Worm (Caenorhabditis elegans) whole organism, midembryonic: Measurements from ENCODE around the gene K03H1.12.

Source experiments
- T22C8.4 ChIP-seq: fragments of 200-800 bp; sonication (Bioruptor generic); IDR thresholded peaks from 2 replicates; pipeline ENCODE4 v1.3.6; 2022; ENCODE audit warnings: missing genetic modification characterization, missing compliant biosample characterization
- cog-1 ChIP-seq: sonication (generic microtip); optimal IDR thresholded peaks from 2 replicates; lab custom pipeline; 2016; ENCODE audit warnings: missing genetic modification characterization, missing compliant biosample characterization
- flt-1 ChIP-seq: fragments of 200-800 bp; sonication (Bioruptor generic); IDR thresholded peaks from 2 replicates; pipeline ENCODE4 v1.3.6; 2022; ENCODE audit warnings: missing genetic modification characterization, missing compliant biosample characterization
- klf-2 ChIP-seq: fragments of 200-800 bp; sonication (Bioruptor generic); conservative IDR thresholded peaks from 2 replicates; pipeline ENCODE4 v1.3.6; 2022; ENCODE audit warnings: missing genetic modification reagents, missing genetic modification characterization, missing compliant biosample characterization
- med-1 ChIP-seq: sonication (generic microtip); optimal IDR thresholded peaks from 2 replicates; lab custom pipeline; 2017; ENCODE audit warnings: missing genetic modification characterization, mild to moderate bottlenecking, missing compliant biosample characterization, antibody characterized with exemption, missing genetic modification reagents; ENCODE audit not compliant: insufficient read depth
- ref-1 ChIP-seq: fragments of 200-800 bp; sonication (Bioruptor generic); conservative IDR thresholded peaks from 2 replicates; pipeline ENCODE4 v1.3.6; 2022; ENCODE audit warnings: missing genetic modification reagents, missing genetic modification characterization, missing compliant biosample characterization
- tab-1 ChIP-seq: fragments of 200-800 bp; sonication (Bioruptor generic); IDR thresholded peaks from 2 replicates; pipeline ENCODE4 v1.3.6; 2022; ENCODE audit warnings: missing genetic modification characterization, missing compliant biosample characterization
- ztf-23 ChIP-seq: fragments of 200-800 bp; sonication (Bioruptor generic); IDR thresholded peaks from 2 replicates; pipeline ENCODE4 v1.3.6; 2022; ENCODE audit warnings: missing genetic modification reagents, missing genetic modification characterization, missing compliant biosample characterization
- ztf-29 ChIP-seq: fragments of 200-800 bp; sonication (Bioruptor generic); IDR thresholded peaks from 2 replicates; pipeline ENCODE4 v1.3.6; 2022; ENCODE audit warnings: missing genetic modification reagents, missing genetic modification characterization, missing compliant biosample characterization

Gene K03H1.12

DNA sequence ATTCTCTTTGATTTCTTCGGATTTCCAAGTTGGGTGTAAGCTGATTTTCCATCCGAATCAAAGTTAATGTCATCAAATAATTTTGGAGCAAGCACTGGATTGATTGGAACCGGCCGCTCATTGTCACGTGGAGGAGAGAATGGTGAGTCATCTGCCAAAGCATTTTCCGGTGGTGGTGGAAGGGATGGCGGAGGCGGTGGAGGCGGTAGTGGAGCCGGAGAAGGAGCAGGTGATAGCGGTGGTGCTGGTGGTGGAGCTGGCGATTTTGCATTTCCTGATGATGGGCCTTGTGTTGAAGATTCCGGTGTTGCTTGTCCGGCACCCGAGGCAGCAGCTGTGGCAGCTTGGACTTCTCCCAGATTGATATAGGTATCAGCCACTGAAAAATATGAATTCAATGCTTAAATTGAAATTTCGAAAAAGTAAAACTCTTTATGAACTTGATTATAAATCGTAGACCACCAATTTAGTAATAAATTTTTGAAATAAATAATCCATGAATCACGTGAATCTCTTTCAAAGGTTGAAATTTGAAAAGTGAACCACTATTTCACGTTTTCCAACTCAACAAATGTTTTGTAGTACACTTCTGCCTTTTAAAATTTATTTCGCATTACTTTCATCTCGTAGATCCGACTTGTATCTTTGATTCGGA lies at the start of gene K03H1.12, which contains the start of gene K03H1.9:
TSS of gene K03H1.12 (plus strand) at position 605 of the 655 bp plus-strand sequence.
TSS of gene K03H1.9 (minus strand) at position 471 of the 655 bp plus-strand sequence.
- no peak for TF ChIP-seq ref-1 (GFP tag; lab: Robert Waterston, UW)
- no peak for TF ChIP-seq ztf-29 (GFP tag; lab: Robert Waterston, UW)
- no peak for TF ChIP-seq tab-1 (GFP tag; lab: Robert Waterston, UW)
- no peak for TF ChIP-seq flt-1 (GFP tag; lab: Robert Waterston, UW)

DNA sequence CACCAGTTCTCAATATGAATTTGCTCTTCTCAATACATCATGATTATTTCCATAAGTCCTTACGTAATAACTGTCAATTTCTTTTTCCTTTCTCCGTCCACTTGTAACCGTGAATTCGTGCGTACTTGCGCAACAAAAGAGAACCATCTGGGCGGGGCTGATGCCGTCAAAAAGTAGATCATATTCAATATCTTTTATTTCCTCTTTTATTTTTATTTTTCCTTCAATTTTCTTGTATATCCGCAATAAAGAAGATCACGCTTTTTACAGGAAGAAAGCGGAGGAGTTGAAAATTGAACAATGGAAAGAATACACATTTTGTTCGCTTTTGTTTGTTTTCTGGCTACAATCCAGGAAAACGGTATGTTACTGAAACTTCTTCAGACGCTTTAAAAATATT lies 48.6 kb upstream of the K03H1.12 start, which contains the start of gene mam-7:
TSS of gene mam-7 (plus strand) at position 301 of the 400 bp plus-strand sequence.
- TF ChIP-seq ztf-29 (GFP tag; lab: Robert Waterston, UW), result no peak
- TF ChIP-seq cog-1 (tag; lab: Kevin White, UChicago), result no peak
- TF ChIP-seq klf-2 (GFP tag; lab: Robert Waterston, UW), result no peak
- TF ChIP-seq med-1 (GFP tag; lab: Kevin White, UChicago), result no peak
- no peak for TF ChIP-seq T22C8.4 (GFP tag; lab: Robert Waterston, UW)
- TF ChIP-seq flt-1 (GFP tag; lab: Robert Waterston, UW), result no peak
- no peak for TF ChIP-seq ref-1 (GFP tag; lab: Robert Waterston, UW)
- no peak for TF ChIP-seq ztf-23 (GFP tag; lab: Robert Waterston, UW)
- no peak for TF ChIP-seq tab-1 (GFP tag; lab: Robert Waterston, UW)

ce11 chrIII:9899720-9900119 lies 41.7 kb upstream of the K03H1.12 start:
- TF ChIP-seq med-1 (GFP tag; lab: Kevin White, UChicago) (no peak), cog-1 (tag; lab: Kevin White, UChicago) (no peak), ztf-23 (GFP tag; lab: Robert Waterston, UW) (no peak), tab-1 (GFP tag; lab: Robert Waterston, UW) (no peak), flt-1 (GFP tag; lab: Robert Waterston, UW) (no peak), ztf-29 (GFP tag; lab: Robert Waterston, UW) (no peak), T22C8.4 (GFP tag; lab: Robert Waterston, UW) (no peak), ref-1 (GFP tag; lab: Robert Waterston, UW) (no peak), klf-2 (GFP tag; lab: Robert Waterston, UW) (no peak)

DNA sequence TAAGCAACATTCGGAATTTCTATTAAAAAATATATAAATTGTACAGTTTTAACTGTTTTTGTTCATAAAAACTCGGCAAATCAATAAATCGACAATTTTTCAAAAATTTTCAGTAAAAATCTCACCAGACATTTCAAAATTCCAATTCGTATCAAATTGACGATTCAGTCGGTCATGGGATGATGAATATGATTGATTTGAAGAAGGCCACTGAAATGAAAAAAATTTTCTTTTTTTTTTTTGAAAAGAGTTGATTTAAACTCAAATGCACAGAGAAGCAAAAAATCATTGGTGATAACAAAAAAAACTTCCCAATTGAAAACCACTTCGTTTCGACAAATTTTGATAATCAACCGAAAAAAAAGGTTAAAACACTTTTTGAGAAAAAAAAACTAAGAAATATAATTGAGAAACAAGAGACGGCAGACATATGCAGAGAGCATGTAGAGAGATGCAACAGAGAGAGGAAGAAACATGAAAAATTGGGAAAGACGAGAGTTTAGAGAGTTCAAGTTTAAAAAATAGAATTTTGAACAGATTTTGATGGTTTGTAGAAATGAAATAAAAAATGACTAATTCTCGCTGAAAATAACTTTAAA lies 37.6 kb upstream of the K03H1.12 start:
- no peak for TF ChIP-seq klf-2 (GFP tag; lab: Robert Waterston, UW)

DNA sequence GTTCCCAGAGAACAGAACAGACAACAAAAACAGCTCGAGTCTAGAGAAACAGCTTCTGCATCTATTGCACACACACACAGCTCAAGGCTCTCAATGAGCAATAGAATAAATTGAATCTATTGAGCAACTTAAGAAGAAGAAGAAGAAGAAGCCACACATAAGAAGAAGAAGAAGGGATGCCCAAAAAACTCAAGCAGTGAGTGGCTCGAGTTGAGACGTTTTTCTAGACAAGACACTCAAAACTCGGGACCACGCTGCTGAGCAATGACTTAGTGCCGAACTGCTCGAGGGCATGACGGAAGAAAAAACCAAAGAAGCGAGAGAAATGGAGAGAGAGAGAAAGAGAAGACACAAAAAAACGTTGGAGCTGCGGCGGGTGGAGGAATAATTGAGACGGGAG lies 36.1 kb upstream of the K03H1.12 start:
- TF ChIP-seq ref-1 (GFP tag; lab: Robert Waterston, UW) (no peak), flt-1 (GFP tag; lab: Robert Waterston, UW) (no peak), tab-1 (GFP tag; lab: Robert Waterston, UW) (no peak), med-1 (GFP tag; lab: Kevin White, UChicago) (no peak), cog-1 (tag; lab: Kevin White, UChicago) (no peak), ztf-29 (GFP tag; lab: Robert Waterston, UW) (no peak), ztf-23 (GFP tag; lab: Robert Waterston, UW) (no peak), klf-2 (GFP tag; lab: Robert Waterston, UW) (no peak), T22C8.4 (GFP tag; lab: Robert Waterston, UW) (no peak)

DNA sequence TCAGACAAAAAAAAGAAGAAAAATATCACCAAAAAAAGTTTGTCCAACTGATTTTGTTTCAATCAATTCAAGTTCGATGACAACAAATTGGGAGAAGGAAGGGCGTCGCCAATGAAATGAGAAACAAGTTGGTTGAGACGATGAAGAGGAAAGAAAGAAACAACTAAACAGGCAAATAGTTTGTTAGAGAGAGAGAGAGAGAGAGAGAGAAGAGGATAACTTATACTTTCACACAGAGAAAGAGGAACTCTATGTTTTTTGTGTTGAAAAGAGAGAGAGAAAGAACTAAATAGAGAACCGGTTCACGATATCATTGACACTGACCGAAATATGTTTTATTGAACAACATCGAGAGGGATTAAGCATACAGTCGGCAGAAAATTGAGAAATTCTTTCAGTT lies 33.9 kb upstream of the K03H1.12 start:
- TF ChIP-seq ref-1 (GFP tag; lab: Robert Waterston, UW), result no peak

ce11 chrIII:9908769-9909168 lies 32.7 kb upstream of the K03H1.12 start:
- TF ChIP-seq klf-2 (GFP tag; lab: Robert Waterston, UW), result no peak
- TF ChIP-seq ztf-29 (GFP tag; lab: Robert Waterston, UW), result no peak
- TF ChIP-seq cog-1 (tag; lab: Kevin White, UChicago), result no peak
- TF ChIP-seq flt-1 (GFP tag; lab: Robert Waterston, UW), result no peak
- TF ChIP-seq T22C8.4 (GFP tag; lab: Robert Waterston, UW), result no peak
- TF ChIP-seq med-1 (GFP tag; lab: Kevin White, UChicago), result no peak
- TF ChIP-seq ztf-23 (GFP tag; lab: Robert Waterston, UW), result no peak
- no peak for TF ChIP-seq ref-1 (GFP tag; lab: Robert Waterston, UW)
- no peak for TF ChIP-seq tab-1 (GFP tag; lab: Robert Waterston, UW)

DNA sequence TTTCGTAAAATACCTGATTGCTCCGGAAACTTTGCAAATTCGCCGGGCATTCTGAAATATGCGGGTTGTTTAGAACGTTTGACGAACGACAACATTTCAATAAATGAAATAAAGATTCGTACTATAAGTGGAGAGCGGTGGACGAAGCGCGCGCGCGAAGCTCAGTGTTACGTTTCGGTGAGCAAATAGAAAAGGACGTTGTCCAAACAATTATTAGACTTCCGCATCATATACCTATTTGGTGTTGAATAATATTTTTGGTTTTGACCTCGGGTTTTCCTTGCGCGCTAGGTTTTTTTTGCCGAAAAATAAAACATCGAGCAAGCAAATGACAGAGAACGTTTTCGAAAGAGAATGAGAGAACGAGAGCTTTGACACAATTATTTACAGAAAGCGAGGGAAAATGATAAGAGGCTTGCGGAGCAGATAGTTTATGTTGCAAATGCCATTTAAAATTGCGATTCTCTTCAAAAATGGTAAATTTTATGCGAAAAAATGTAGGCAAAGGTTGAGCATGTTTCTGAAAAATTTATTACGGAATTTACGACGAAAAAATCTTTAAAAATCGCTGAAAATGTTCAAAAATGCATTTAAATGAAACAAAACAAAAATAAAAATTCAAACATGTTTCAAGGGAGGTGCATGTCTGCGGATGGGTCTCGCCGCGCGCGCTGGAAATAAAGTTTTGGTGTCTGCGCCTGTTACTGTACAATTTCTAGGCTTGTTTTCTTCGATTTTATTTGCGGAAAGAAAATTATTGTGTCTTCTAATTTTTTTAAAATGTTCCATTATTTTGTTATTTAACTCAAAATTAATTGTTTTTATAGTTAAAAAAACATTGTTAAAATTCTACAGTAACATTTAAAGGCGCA lies 30.6 kb upstream of the K03H1.12 start, which contains the start of the genes cyld-1 and F40F12.9:
TSS of gene cyld-1 (minus strand) at position 51 of the 872 bp plus-strand sequence.
TSS of gene F40F12.9 (plus strand) at position 721 of the 872 bp plus-strand sequence.
- no peak for TF ChIP-seq tab-1 (GFP tag; lab: Robert Waterston, UW)
- no peak for TF ChIP-seq klf-2 (GFP tag; lab: Robert Waterston, UW)
- TF ChIP-seq ref-1 (GFP tag; lab: Robert Waterston, UW), result no peak
- TF ChIP-seq ztf-23 (GFP tag; lab: Robert Waterston, UW), result no peak
- no peak for TF ChIP-seq ztf-29 (GFP tag; lab: Robert Waterston, UW)
- TF ChIP-seq med-1 (GFP tag; lab: Kevin White, UChicago), result no peak
- no peak for TF ChIP-seq cog-1 (tag; lab: Kevin White, UChicago)
- no peak for TF ChIP-seq flt-1 (GFP tag; lab: Robert Waterston, UW)
- TF ChIP-seq T22C8.4 (GFP tag; lab: Robert Waterston, UW), result no peak
